Worm (Caenorhabditis elegans): ENCODE data around the gene cox-5A.

The cox-5A gene

ce11 chrIII:12904987-12905541 lies at the start of gene cox-5A (continued):
- peak; percentile 98 for TF ChIP-seq arid-1 (GFP tag; conservative IDR thresholded peaks at IDR 0.05)
- TF ChIP-seq F37D6.2 (tag; optimal IDR thresholded peaks at IDR 0.05): peak; percentile 97
- TF ChIP-seq nhr-6 (tag; optimal IDR thresholded peaks at IDR 0.05): peak; percentile 99
- peak; percentile 100 for TF ChIP-seq aha-1 (tag)
- peak; percentile 99 for TF ChIP-seq ceh-20 (GFP tag; IDR thresholded peaks at IDR 0.05)
- peak; percentile 99 for TF ChIP-seq dmd-9 (GFP tag; IDR thresholded peaks at IDR 0.05)
- peak; percentile 50 for TF ChIP-seq pqm-1 (tag; optimal IDR thresholded peaks at IDR 0.05)
- peak; percentile 99 for TF ChIP-seq pha-4 (GFP tag; IDR thresholded peaks at IDR 0.05)
- peak; percentile 99 for TF ChIP-seq pha-4 (tag; optimal IDR thresholded peaks at IDR 0.05)
- peak; percentile 66 for TF ChIP-seq nhr-237 (tag; optimal IDR thresholded peaks at IDR 0.05)
- TF ChIP-seq mdt-29 (GFP tag; IDR thresholded peaks at IDR 0.05): peak; percentile 96
- peak; percentile 100 for TF ChIP-seq dpl-1 (GFP tag; optimal IDR thresholded peaks at IDR 0.05)
- TF ChIP-seq php-3 (GFP tag; IDR thresholded peaks at IDR 0.05): peak; percentile 93
- peak; percentile 98 for TF ChIP-seq nhr-102 (tag; optimal IDR thresholded peaks at IDR 0.05)
- peak; percentile 97 for TF ChIP-seq saeg-2 (GFP tag; IDR thresholded peaks at IDR 0.05)
- peak; percentile 99 for TF ChIP-seq T26A8.4 (GFP tag; IDR thresholded peaks at IDR 0.05)
- peak; percentile 68 for TF ChIP-seq gei-8 (GFP tag; optimal IDR thresholded peaks at IDR 0.05)
- peak; percentile 43 for TF ChIP-seq R02D3.7 (tag; optimal IDR thresholded peaks at IDR 0.05)
- TF ChIP-seq daf-8 (GFP tag; IDR thresholded peaks at IDR 0.05): no peak
- peak in 1 of 2 experiments; percentile 76 for TF ChIP-seq ZK546.5 (tag; optimal IDR thresholded peaks at IDR 0.05)
- TF ChIP-seq nhr-111 (GFP tag; optimal IDR thresholded peaks at IDR 0.05): peak; percentile 63
- peak; percentile 99 for TF ChIP-seq rbr-2 (tag; optimal IDR thresholded peaks at IDR 0.05)
- TF ChIP-seq attf-4 (tag; optimal IDR thresholded peaks at IDR 0.05): peak; percentile 54
- peak; percentile 63 for TF ChIP-seq set-16 (GFP tag; IDR thresholded peaks at IDR 0.05)
- TF ChIP-seq hlh-30 (tag; optimal IDR thresholded peaks at IDR 0.05; ENCODE audit: insufficient read depth): peak; percentile 98
- TF ChIP-seq ceh-28 (tag; optimal IDR thresholded peaks at IDR 0.05): peak; percentile 95
- peak; percentile 26 for TF ChIP-seq ceh-62 (tag; optimal IDR thresholded peaks at IDR 0.05)
- peak; percentile 72 to 74; a peak in 2 of 4 replicates for TF ChIP-seq madf-5 (GFP tag; IDR thresholded peaks at IDR 0.05)
- TF ChIP-seq zag-1 (tag; optimal IDR thresholded peaks at IDR 0.05): peak; percentile 80
- peak; percentile 100 for TF ChIP-seq dve-1 (tag; optimal IDR thresholded peaks at IDR 0.05; ENCODE audit: insufficient read depth)
- TF ChIP-seq nhr-25 (tag; optimal IDR thresholded peaks at IDR 0.05; ENCODE audit: borderline replicate concordance, insufficient read depth): peak; percentile 96
- no peak for TF ChIP-seq daf-12 (tag; optimal IDR thresholded peaks at IDR 0.05)
- no peak for TF ChIP-seq F26F4.8 (GFP tag; conservative IDR thresholded peaks at IDR 0.05)
- TF ChIP-seq ces-1 (GFP tag; optimal IDR thresholded peaks at IDR 0.05): peak; percentile 89
- TF ChIP-seq fos-1 (tag; optimal IDR thresholded peaks at IDR 0.05): peak; percentile 97
- peak; percentile 88 for TF ChIP-seq nhr-10 (tag; optimal IDR thresholded peaks at IDR 0.05)
- TF ChIP-seq spr-1 (tag; optimal IDR thresholded peaks at IDR 0.05): peak; percentile 97
- peak; percentile 90 for TF ChIP-seq ceh-44 (GFP tag; IDR thresholded peaks at IDR 0.05)
- TF ChIP-seq tag-97 (GFP tag; IDR thresholded peaks at IDR 0.05): 0 out of 2 replicates have a peak, but pooled peaks have one; percentile 59
- peak; percentile 99 for TF ChIP-seq mep-1 (tag; optimal IDR thresholded peaks at IDR 0.05)
- TF ChIP-seq daf-16 (GFP tag; optimal IDR thresholded peaks at IDR 0.05): peak; percentile 86 to 94
- peak; percentile 81 for TF ChIP-seq daf-16 (tag; optimal IDR thresholded peaks at IDR 0.05)
- TF ChIP-seq F10B5.3 (tag; optimal IDR thresholded peaks at IDR 0.05): peak; percentile 95
- peak; percentile 98 for TF ChIP-seq nhr-11 (tag; optimal IDR thresholded peaks at IDR 0.05)
- TF ChIP-seq lin-1 (GFP tag; IDR thresholded peaks at IDR 0.05): peak; percentile 96
- TF ChIP-seq nhr-41 (GFP tag; IDR thresholded peaks at IDR 0.05): peak; percentile 91
- TF ChIP-seq mes-2 (tag; optimal IDR thresholded peaks at IDR 0.05; ENCODE audit: poor library complexity, severe bottlenecking): peak; percentile 98
- peak; percentile 92; the same call in 1 of the 2 replicates for TF ChIP-seq F44E2.7 (GFP tag; IDR thresholded peaks at IDR 0.05)
- TF ChIP-seq nhr-42 (GFP tag; IDR thresholded peaks at IDR 0.05): peak; percentile 98
- no peak for TF ChIP-seq aly-2 (tag; optimal IDR thresholded peaks at IDR 0.05)
- peak; percentile 65 for TF ChIP-seq lim-7 (GFP tag; IDR thresholded peaks at IDR 0.05)
